Worm (Caenorhabditis elegans) whole organism, late embryonic: ENCODE results near the gene F46B3.9.

ENCODE experiments used
- K09A11.1 ChIP-seq: sonication (generic microtip); optimal IDR thresholded peaks from 2 replicates; lab custom pipeline; 2017; ENCODE audit warnings: antibody characterized with exemption, mild to moderate bottlenecking, missing genetic modification characterization, missing compliant biosample characterization; ENCODE audit not compliant: insufficient read depth
- ama-1 ChIP-seq: fragments of 150-350 bp; optimal IDR thresholded peaks from 2 replicates; lab custom pipeline; 2014
- ceh-14 ChIP-seq: sonication (generic microtip); optimal IDR thresholded peaks from 2 replicates; lab custom pipeline; 2016; ENCODE audit warnings: missing genotype, missing genetic modification characterization, missing compliant biosample characterization
- ceh-30 ChIP-seq: fragments of 150-350 bp; optimal IDR thresholded peaks from 2 replicates; lab custom pipeline; 2014; ENCODE audit warnings: missing biosample characterization, missing genetic modification characterization
- ceh-9 ChIP-seq: sonication (generic microtip); optimal IDR thresholded peaks from 2 replicates; lab custom pipeline; 2016; ENCODE audit warnings: mild to moderate bottlenecking, missing genetic modification characterization, inconsistent platforms, missing compliant biosample characterization
- elt-2 ChIP-seq: sonication (generic microtip); optimal IDR thresholded peaks from 2 replicates; lab custom pipeline; 2016; ENCODE audit warnings: missing genetic modification reagents, missing genetic modification characterization, missing compliant biosample characterization
- ets-4 ChIP-seq: sonication (generic microtip); optimal IDR thresholded peaks from 2 replicates; lab custom pipeline; 2016; ENCODE audit warnings: missing genetic modification characterization, missing compliant biosample characterization
- fkh-10 ChIP-seq: fragments of 150-350 bp; optimal IDR thresholded peaks from 2 replicates; lab custom pipeline; 2014; ENCODE audit warnings: missing biosample characterization, missing genetic modification reagents, missing genetic modification characterization
- hlh-6 ChIP-seq: sonication (generic microtip); optimal IDR thresholded peaks from 2 replicates; lab custom pipeline; 2016; ENCODE audit warnings: missing genotype, missing genetic modification characterization, missing compliant biosample characterization
- nfya-1 ChIP-seq: sonication (generic microtip); optimal IDR thresholded peaks from 2 replicates; lab custom pipeline; 2017; ENCODE audit warnings: missing genetic modification characterization, mild to moderate bottlenecking, missing compliant biosample characterization, antibody characterized with exemption, moderate library complexity
- pag-3 ChIP-seq: sonication (generic microtip); optimal IDR thresholded peaks from 2 replicates; lab custom pipeline; 2016; ENCODE audit warnings: missing compliant biosample characterization, missing genetic modification characterization, borderline replicate concordance
- pqm-1 ChIP-seq: sonication (generic microtip); optimal IDR thresholded peaks from 2 replicates; lab custom pipeline; 2016; ENCODE audit warnings: missing genetic modification characterization, missing compliant biosample characterization

ce11 chrV:20595653-20596052, 30.3 kb downstream of the F46B3.9 start, which contains the start of gene F26F2.11:
- TF ChIP-seq ceh-14 (no peak), K09A11.1 (tag; lab: Kevin White, UChicago) (no peak), elt-2 (no peak), pqm-1 (tag; lab: Kevin White, UChicago) (no peak), hlh-6 (tag; lab: Kevin White, UChicago) (no peak), ceh-9 (tag; lab: Kevin White, UChicago) (no peak), fkh-10 (GFP tag; lab: Kevin White, UChicago) (no peak), pag-3 (tag; lab: Kevin White, UChicago) (no peak), ets-4 (no peak), ceh-30 (tag; lab: Kevin White, UChicago) (no peak), nfya-1 (tag; lab: Kevin White, UChicago) (no peak), ama-1 (lab: Kevin White, UChicago) (no peak)
